Fruit fly (Drosophila melanogaster): Measurements from ENCODE around the gene orb.

Gene orb

DNA sequence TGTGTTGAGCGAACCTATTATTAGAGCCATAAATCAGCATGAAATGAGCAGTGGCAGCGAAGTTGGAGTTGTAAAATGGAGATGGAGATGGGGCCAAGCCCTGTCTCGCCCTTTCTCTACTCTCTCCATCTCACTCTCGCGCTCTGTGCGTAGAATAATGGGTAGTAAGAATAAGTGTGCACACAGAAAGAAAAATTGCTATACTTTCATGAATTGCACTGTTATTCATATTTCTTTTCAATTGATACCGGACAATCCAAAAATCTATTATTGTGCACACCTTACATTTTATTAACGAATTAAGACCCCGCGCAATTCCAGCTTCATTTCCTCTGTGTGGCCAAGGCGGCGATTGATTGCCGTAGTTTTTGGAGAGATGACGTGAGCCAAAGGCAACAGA lies 822 bp downstream of the orb start:
- TF ChIP-seq Mnt (GFP tag; optimal IDR thresholded peaks at IDR 0.05) (no peak), pad (GFP tag; optimal IDR thresholded peaks at IDR 0.05) (peak; percentile 69), tj (GFP tag; optimal IDR thresholded peaks at IDR 0.05) (no peak)

dm6 chr3R:23278704-23279379 lies 1.8 kb downstream of the orb start:
- TF ChIP-seq CG33017 (tag; optimal IDR thresholded peaks at IDR 0.05), result no peak
- no peak for TF ChIP-seq kay (GFP tag; ENCODE audit: borderline replicate concordance)
- no peak for TF ChIP-seq Clk (GFP tag; optimal IDR thresholded peaks at IDR 0.05)
- no peak for TF ChIP-seq toe (GFP tag; optimal IDR thresholded peaks at IDR 0.05)
- TF ChIP-seq CG7101 (tag; optimal IDR thresholded peaks at IDR 0.05), result no peak
- no peak for TF ChIP-seq Hr96 (GFP tag; optimal IDR thresholded peaks at IDR 0.05)
- no peak for TF ChIP-seq CG12768 (GFP tag; optimal IDR thresholded peaks at IDR 0.05)
- no peak for TF ChIP-seq ovo (GFP tag; optimal IDR thresholded peaks at IDR 0.05)
- TF ChIP-seq bab1 (GFP tag; optimal IDR thresholded peaks at IDR 0.05), result no peak
- no peak for TF ChIP-seq CG7045 (GFP tag; optimal IDR thresholded peaks at IDR 0.05)
- TF ChIP-seq Crg-1 (GFP tag; optimal IDR thresholded peaks at IDR 0.05), result no peak
- no peak for TF ChIP-seq CG5204 (GFP tag; optimal IDR thresholded peaks at IDR 0.05)
- TF ChIP-seq cic (GFP tag; optimal IDR thresholded peaks at IDR 0.05), result no peak
- TF ChIP-seq pad (GFP tag; optimal IDR thresholded peaks at IDR 0.05), result no peak
- TF ChIP-seq tj (GFP tag; optimal IDR thresholded peaks at IDR 0.05), result no peak
- no peak for TF ChIP-seq Mnt (GFP tag; optimal IDR thresholded peaks at IDR 0.05)

DNA sequence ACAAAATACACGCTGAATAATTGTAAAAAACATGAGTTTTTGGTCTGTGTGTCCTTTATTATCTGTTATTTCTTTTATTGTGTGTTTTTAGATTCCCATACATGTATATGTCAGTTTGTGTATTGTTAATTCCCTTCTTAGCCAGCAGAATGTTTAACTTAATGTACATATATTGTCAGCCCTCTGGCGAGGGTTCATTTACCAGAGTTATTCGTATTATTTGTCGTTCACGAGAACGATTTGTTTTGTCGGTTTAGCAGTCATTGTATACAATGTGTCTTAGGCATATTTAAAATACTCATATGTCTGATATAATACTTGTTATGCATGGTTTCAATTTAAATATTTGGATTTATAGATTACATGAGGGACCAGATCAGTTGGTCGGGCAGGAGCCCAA lies 20.1 kb downstream of the orb start:
- TF ChIP-seq CG7045 (GFP tag; optimal IDR thresholded peaks at IDR 0.05) (no peak), kay (GFP tag; ENCODE audit: borderline replicate concordance) (no peak), tj (GFP tag; optimal IDR thresholded peaks at IDR 0.05) (no peak), cic (GFP tag; optimal IDR thresholded peaks at IDR 0.05) (no peak), bab1 (GFP tag; optimal IDR thresholded peaks at IDR 0.05) (no peak), CG12768 (GFP tag; optimal IDR thresholded peaks at IDR 0.05) (no peak)

DNA sequence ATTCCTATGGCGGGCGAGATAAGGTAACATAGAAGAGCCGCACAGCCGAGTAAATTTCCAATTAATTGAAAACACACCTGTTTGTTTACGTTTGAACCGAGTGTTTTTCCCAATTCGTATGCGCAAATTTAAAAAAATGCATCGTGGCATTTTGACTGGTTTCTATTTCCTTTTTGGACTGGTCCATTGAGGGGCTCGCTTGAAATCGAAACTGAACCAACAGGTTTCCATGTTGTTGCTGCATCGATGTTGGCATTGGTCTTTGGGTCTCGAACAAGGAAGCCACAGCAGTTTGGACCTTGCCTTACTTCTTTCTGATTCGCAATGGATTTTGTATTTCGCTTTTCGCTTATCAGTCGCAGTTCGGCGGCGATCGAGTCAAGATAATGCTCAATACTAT lies 22.1 kb downstream of the orb start:
- TF ChIP-seq Hr96 (GFP tag; optimal IDR thresholded peaks at IDR 0.05) (no peak), Crg-1 (GFP tag; optimal IDR thresholded peaks at IDR 0.05) (no peak), toe (GFP tag; optimal IDR thresholded peaks at IDR 0.05) (no peak), Mnt (GFP tag; optimal IDR thresholded peaks at IDR 0.05) (no peak), CG7101 (tag; optimal IDR thresholded peaks at IDR 0.05) (no peak), cnc (optimal IDR thresholded peaks at IDR 0.05) (no peak), CG5204 (GFP tag; optimal IDR thresholded peaks at IDR 0.05) (no peak), CG11617 (GFP tag; optimal IDR thresholded peaks at IDR 0.05) (no peak), kay (GFP tag; ENCODE audit: borderline replicate concordance) (no peak), bab1 (GFP tag; optimal IDR thresholded peaks at IDR 0.05) (no peak)

- TF ChIP-seq CG5204 (GFP tag; optimal IDR thresholded peaks at IDR 0.05) (no peak), Clk (GFP tag; optimal IDR thresholded peaks at IDR 0.05) (peak; percentile 18), toe (GFP tag; optimal IDR thresholded peaks at IDR 0.05) (peak; percentile 3), kay (GFP tag; ENCODE audit: borderline replicate concordance) (peak; percentile 75), CG33017 (tag; optimal IDR thresholded peaks at IDR 0.05) (peak; percentile 92), pad (GFP tag; optimal IDR thresholded peaks at IDR 0.05) (peak; percentile 64), CG12768 (GFP tag; optimal IDR thresholded peaks at IDR 0.05) (peak; percentile 60), CG7045 (GFP tag; optimal IDR thresholded peaks at IDR 0.05) (peak; percentile 68), CG11617 (GFP tag; optimal IDR thresholded peaks at IDR 0.05) (peak; percentile 89), tj (GFP tag; optimal IDR thresholded peaks at IDR 0.05) (peak; percentile 68), bab1 (GFP tag; optimal IDR thresholded peaks at IDR 0.05) (peak; percentile 81), ovo (GFP tag; optimal IDR thresholded peaks at IDR 0.05) (peak; percentile 60), Crg-1 (GFP tag; optimal IDR thresholded peaks at IDR 0.05) (peak; percentile 22), cic (GFP tag; optimal IDR thresholded peaks at IDR 0.05) (no peak), CG7101 (tag; optimal IDR thresholded peaks at IDR 0.05) (peak; percentile 95), CG14711 (tag; optimal IDR thresholded peaks at IDR 0.05) (peak; percentile 87), CG1620 (GFP tag; optimal IDR thresholded peaks at IDR 0.05) (no peak), Hr96 (GFP tag; optimal IDR thresholded peaks at IDR 0.05) (no peak), cnc (optimal IDR thresholded peaks at IDR 0.05) (no peak), Mnt (GFP tag; optimal IDR thresholded peaks at IDR 0.05) (peak; percentile 54)
Observed at dm6 chr3R:23257986-23258427, 22.6 kb downstream of the orb start, which contains the start of the genes wda and Pex11c. wda (minus strand) TSS chr3R:23258087. Pex11c (plus strand) TSS chr3R:23258365.

- TF ChIP-seq CG1620 (GFP tag; optimal IDR thresholded peaks at IDR 0.05) (peak; percentile 76), CG7045 (GFP tag; optimal IDR thresholded peaks at IDR 0.05) (peak; percentile 68), bab1 (GFP tag; optimal IDR thresholded peaks at IDR 0.05) (peak; percentile 85), cnc (optimal IDR thresholded peaks at IDR 0.05) (no peak), Hr96 (GFP tag; optimal IDR thresholded peaks at IDR 0.05) (peak; percentile 80), CG12768 (GFP tag; optimal IDR thresholded peaks at IDR 0.05) (peak; percentile 72), Crg-1 (GFP tag; optimal IDR thresholded peaks at IDR 0.05) (peak; percentile 74), CG5204 (GFP tag; optimal IDR thresholded peaks at IDR 0.05) (no peak), ovo (GFP tag; optimal IDR thresholded peaks at IDR 0.05) (peak; percentile 43), Mnt (GFP tag; optimal IDR thresholded peaks at IDR 0.05) (peak; percentile 67), CG11617 (GFP tag; optimal IDR thresholded peaks at IDR 0.05) (peak; percentile 72), CG14711 (tag; optimal IDR thresholded peaks at IDR 0.05) (peak; percentile 100), tj (GFP tag; optimal IDR thresholded peaks at IDR 0.05) (peak; percentile 40), kay (GFP tag; ENCODE audit: borderline replicate concordance) (no peak), toe (GFP tag; optimal IDR thresholded peaks at IDR 0.05) (peak; percentile 79), CG7101 (tag; optimal IDR thresholded peaks at IDR 0.05) (peak; percentile 82), Clk (GFP tag; optimal IDR thresholded peaks at IDR 0.05) (peak; percentile 56), cic (GFP tag; optimal IDR thresholded peaks at IDR 0.05) (peak; percentile 16), pad (GFP tag; optimal IDR thresholded peaks at IDR 0.05) (peak; percentile 63), CG33017 (tag; optimal IDR thresholded peaks at IDR 0.05) (peak; percentile 44)
Observed at dm6 chr3R:23251256-23251655, 29.4 kb downstream of the orb start, which contains the start of the genes Rad60 and EloA. Rad60 (minus strand) TSS chr3R:23251477. EloA (plus strand) TSS chr3R:23251563.

Data from whole organism, adult.